Worm (Caenorhabditis elegans) whole organism, young adult: ENCODE results near the gene paqr-1.
A peak's percentile ranks its signal among the peaks of the same experiment; 100 is the strongest.

Experiments used
- B0019.2 ChIP-seq: fragments of 200-800 bp; sonication (Bioruptor generic); conservative IDR thresholded peaks from 2 replicates; pipeline ENCODE4 v1.3.6; 2022; ENCODE audit warnings: missing genetic modification reagents, missing genetic modification characterization, missing compliant biosample characterization
- B0261.1 ChIP-seq: sonication (generic microtip); optimal IDR thresholded peaks from 2 replicates; lab custom pipeline; 2016; ENCODE audit warnings: mild to moderate bottlenecking, missing genetic modification characterization, moderate library complexity, missing compliant biosample characterization
- F22D6.2 ChIP-seq: sonication (generic microtip); optimal IDR thresholded peaks from 2 replicates; lab custom pipeline; 2016; ENCODE audit warnings: mild to moderate bottlenecking, missing genetic modification characterization, missing compliant biosample characterization
- F33H1.4 ChIP-seq: fragments of 200-800 bp; sonication (Bioruptor generic); IDR thresholded peaks from 2 replicates; pipeline ENCODE4 v1.3.6; 2022; ENCODE audit warnings: missing genetic modification reagents, missing genetic modification characterization, missing compliant biosample characterization
- F39B2.1 ChIP-seq: fragments of 200-800 bp; sonication (Bioruptor generic); IDR thresholded peaks from 2 replicates; pipeline ENCODE4 v1.3.6; 2022; ENCODE audit warnings: missing genetic modification reagents, missing genetic modification characterization, missing compliant biosample characterization
- F49E8.2 ChIP-seq: sonication (generic microtip); optimal IDR thresholded peaks from 3 replicates; lab custom pipeline; 2017; ENCODE audit warnings: missing genetic modification characterization, mild to moderate bottlenecking, missing compliant biosample characterization, antibody characterized with exemption, moderate library complexity; ENCODE audit not compliant: insufficient read depth
- Y53G8AR.9 ChIP-seq: fragments of 200-800 bp; sonication (Bioruptor generic); conservative IDR thresholded peaks from 2 replicates; pipeline ENCODE4 v1.3.6; 2022; ENCODE audit warnings: missing genetic modification reagents, missing genetic modification characterization, missing compliant biosample characterization
- Y56A3A.18 ChIP-seq: fragments of 200-800 bp; sonication (Bioruptor generic); IDR thresholded peaks from 2 replicates; pipeline ENCODE4 v1.3.6; 2022; ENCODE audit warnings: missing genetic modification reagents, missing genetic modification characterization, missing compliant biosample characterization
- Y67H2A.10 ChIP-seq: fragments of 200-800 bp; sonication (Bioruptor generic); conservative IDR thresholded peaks from 2 replicates; pipeline ENCODE4 v1.3.6; 2022; ENCODE audit warnings: missing genetic modification reagents, missing genetic modification characterization, missing compliant biosample characterization
- Y79H2A.3 ChIP-seq: fragments of 200-800 bp; sonication (Bioruptor generic); conservative IDR thresholded peaks from 2 replicates; pipeline ENCODE4 v1.3.6; 2022; ENCODE audit warnings: missing genetic modification reagents, missing genetic modification characterization, missing compliant biosample characterization
- akir-1 ChIP-seq: fragments of 200-800 bp; sonication (Bioruptor generic); optimal IDR thresholded peaks from 2 replicates; lab custom pipeline; 2018; ENCODE audit warnings: mild to moderate bottlenecking, missing genetic modification characterization, moderate library complexity, missing compliant biosample characterization
- aptf-2 ChIP-seq: fragments of 200-800 bp; sonication (Bioruptor generic); conservative IDR thresholded peaks from 2 replicates; pipeline ENCODE4 v1.3.6; 2022; ENCODE audit warnings: missing genetic modification reagents, missing genetic modification characterization, missing compliant biosample characterization
- aptf-3 ChIP-seq: fragments of 200-800 bp; sonication (Bioruptor generic); IDR thresholded peaks from 2 replicates; pipeline ENCODE4 v1.3.6; 2022; ENCODE audit warnings: missing genetic modification characterization, missing compliant biosample characterization
- atf-7 ChIP-seq: sonication (generic microtip); optimal IDR thresholded peaks from 2 replicates; lab custom pipeline; 2017; ENCODE audit warnings: mild to moderate bottlenecking, missing genetic modification characterization, missing compliant biosample characterization
- athp-1 ChIP-seq: sonication (generic microtip); optimal IDR thresholded peaks from 2 replicates; lab custom pipeline; 2017; ENCODE audit warnings: mild to moderate bottlenecking, missing genetic modification characterization, missing compliant biosample characterization
- attf-3 ChIP-seq: fragments of 200-800 bp; sonication (Bioruptor generic); conservative IDR thresholded peaks from 2 replicates; pipeline ENCODE4 v1.3.6; 2022; ENCODE audit warnings: missing genetic modification reagents, missing genetic modification characterization, missing compliant biosample characterization
- bed-2 ChIP-seq: fragments of 200-800 bp; sonication (Bioruptor generic); IDR thresholded peaks from 2 replicates; pipeline ENCODE4 v1.3.6; 2022; ENCODE audit warnings: missing genetic modification reagents, missing genetic modification characterization, missing compliant biosample characterization
- cebp-1 ChIP-seq, 2 experiments: fragments of 200-800 bp in 1 of 2; sonication (Bioruptor generic) in 1 of 2; sonication (generic microtip) in 1 of 2; IDR thresholded peaks in 1 of 2; optimal IDR thresholded peaks in 1 of 2; 2 replicates each; pipeline versions ENCODE4 v1.3.6 to Lab custom; 2017 to 2022; ENCODE audit warnings: missing compliant biosample characterization in 2 of 2, missing genetic modification characterization in 2 of 2, mild to moderate bottlenecking in 1 of 2, missing genetic modification reagents in 1 of 2, moderate library complexity in 1 of 2
- ceh-40 ChIP-seq: fragments of 200-800 bp; sonication (Bioruptor generic); IDR thresholded peaks from 2 replicates; pipeline ENCODE4 v1.3.6; 2022; ENCODE audit warnings: missing genetic modification characterization, missing compliant biosample characterization
- ceh-58 ChIP-seq: fragments of 200-800 bp; sonication (Bioruptor generic); IDR thresholded peaks from 2 replicates; pipeline ENCODE4 v1.3.6; 2022; ENCODE audit warnings: missing genetic modification characterization, missing compliant biosample characterization
- dox-1 ChIP-seq: fragments of 200-800 bp; sonication (Bioruptor generic); IDR thresholded peaks from 2 replicates; pipeline ENCODE4 v1.3.6; 2022; ENCODE audit warnings: missing genetic modification reagents, missing genetic modification characterization, missing compliant biosample characterization
- egl-18 ChIP-seq: fragments of 200-800 bp; sonication (Bioruptor generic); IDR thresholded peaks from 2 replicates; pipeline ENCODE4 v1.3.6; 2022; ENCODE audit warnings: missing genetic modification reagents, missing genetic modification characterization, missing compliant biosample characterization
- gei-17 ChIP-seq: fragments of 200-800 bp; sonication (Bioruptor generic); optimal IDR thresholded peaks from 2 replicates; lab custom pipeline; 2018; ENCODE audit warnings: mild to moderate bottlenecking, missing genetic modification characterization, missing compliant biosample characterization
- him-1 ChIP-seq: sonication (generic microtip); optimal IDR thresholded peaks from 2 replicates; lab custom pipeline; 2016; ENCODE audit warnings: missing genotype, missing genetic modification reagents, missing genetic modification characterization, missing compliant biosample characterization
- hrde-1 ChIP-seq: sonication (generic microtip); optimal IDR thresholded peaks from 2 replicates; lab custom pipeline; 2016; ENCODE audit warnings: missing genetic modification characterization, mild to moderate bottlenecking, missing compliant biosample characterization, moderate library complexity, missing genotype, missing genetic modification reagents, borderline replicate concordance
- let-526 ChIP-seq: fragments of 200-800 bp; sonication (Bioruptor generic); IDR thresholded peaks from 2 replicates; pipeline ENCODE4 v1.3.6; 2022; ENCODE audit warnings: missing genetic modification reagents, missing genetic modification characterization, missing compliant biosample characterization
- let-607 ChIP-seq, 2 experiments: fragments of 200-800 bp in 1 of 2; sonication (Bioruptor generic) in 1 of 2; sonication (generic microtip) in 1 of 2; optimal IDR thresholded peaks; 2 replicates each; lab custom pipeline; 2016 to 2018; ENCODE audit warnings: mild to moderate bottlenecking in 2 of 2, missing compliant biosample characterization in 2 of 2, missing genetic modification characterization in 2 of 2, moderate library complexity in 2 of 2, missing genotype in 1 of 2
- madf-3 ChIP-seq: fragments of 200-800 bp; sonication (Bioruptor generic); IDR thresholded peaks from 2 replicates; pipeline ENCODE4 v1.3.6; 2022; ENCODE audit warnings: missing genetic modification reagents, missing genetic modification characterization, missing compliant biosample characterization
- nfya-2 ChIP-seq: fragments of 200-800 bp; sonication (Bioruptor generic); IDR thresholded peaks from 2 replicates; pipeline ENCODE4 v1.3.6; 2022; ENCODE audit warnings: missing genetic modification reagents, missing genetic modification characterization, missing compliant biosample characterization
- nfyb-1 ChIP-seq: fragments of 200-800 bp; sonication (Bioruptor generic); IDR thresholded peaks from 2 replicates; pipeline ENCODE4 v1.3.6; 2022; ENCODE audit warnings: missing genetic modification reagents, missing genetic modification characterization, missing compliant biosample characterization
- nhr-80 ChIP-seq: sonication (generic microtip); optimal IDR thresholded peaks from 2 replicates; lab custom pipeline; 2016; ENCODE audit warnings: missing genetic modification characterization, missing compliant biosample characterization
- pha-4 ChIP-seq: fragments of 150-350 bp; sonication (generic microtip); optimal IDR thresholded peaks from 2 replicates; lab custom pipeline; 2014; ENCODE audit warnings: missing biosample characterization, missing genetic modification reagents, missing genetic modification characterization
- repo-1 ChIP-seq: sonication (generic microtip); optimal IDR thresholded peaks from 2 replicates; lab custom pipeline; 2017; ENCODE audit warnings: mild to moderate bottlenecking, missing genetic modification characterization, missing compliant biosample characterization
- snpc-1.3 ChIP-seq: sonication (generic microtip); optimal IDR thresholded peaks from 2 replicates; lab custom pipeline; 2017; ENCODE audit warnings: missing genetic modification characterization, mild to moderate bottlenecking, missing compliant biosample characterization, antibody characterized with exemption, moderate library complexity, missing genotype, missing genetic modification reagents; ENCODE audit not compliant: insufficient read depth
- snpc-3.4 ChIP-seq: sonication (generic microtip); optimal IDR thresholded peaks from 2 replicates; lab custom pipeline; 2017; ENCODE audit warnings: missing genetic modification characterization, mild to moderate bottlenecking, missing compliant biosample characterization, antibody characterized with exemption, moderate library complexity, missing genotype, missing genetic modification reagents
- snpc-4 ChIP-seq, 5 experiments: fragments of 150-350 bp in 1 of 5; sonication (generic microtip) in 4 of 5; optimal IDR thresholded peaks; 2 replicates each; lab custom pipeline; 2014 to 2018; ENCODE audit warnings: missing genetic modification characterization in 5 of 5, missing biosample characterization in 3 of 5, antibody characterized with exemption in 2 of 5, mild to moderate bottlenecking in 2 of 5, missing compliant biosample characterization in 2 of 5, missing genotype in 2 of 5, moderate library complexity in 2 of 5, missing genetic modification reagents in 1 of 5
- somi-1 ChIP-seq: fragments of 200-800 bp; sonication (Bioruptor generic); optimal IDR thresholded peaks from 2 replicates; lab custom pipeline; 2018; ENCODE audit warnings: mild to moderate bottlenecking, missing genetic modification characterization, missing compliant biosample characterization
- tbp1 ChIP-seq: fragments of 200-800 bp; sonication (Bioruptor generic); optimal IDR thresholded peaks from 2 replicates; lab custom pipeline; 2018; ENCODE audit warnings: mild to moderate bottlenecking, missing genetic modification characterization, missing compliant biosample characterization
- ztf-18 ChIP-seq: sonication (generic microtip); optimal IDR thresholded peaks from 2 replicates; lab custom pipeline; 2016; ENCODE audit warnings: missing genotype, mild to moderate bottlenecking, missing genetic modification characterization, missing compliant biosample characterization
- ztf-22 ChIP-seq: fragments of 200-800 bp; sonication (Bioruptor generic); optimal IDR thresholded peaks from 2 replicates; lab custom pipeline; 2018; ENCODE audit warnings: mild to moderate bottlenecking, missing genetic modification characterization, moderate library complexity, missing compliant biosample characterization
- ztf-26 ChIP-seq: sonication (generic microtip); optimal IDR thresholded peaks from 2 replicates; lab custom pipeline; 2017; ENCODE audit warnings: missing genetic modification characterization, missing compliant biosample characterization
- ztf-3 ChIP-seq: fragments of 200-800 bp; sonication (Bioruptor generic); optimal IDR thresholded peaks from 2 replicates; lab custom pipeline; 2018; ENCODE audit warnings: mild to moderate bottlenecking, missing genetic modification characterization, missing compliant biosample characterization

The paqr-1 gene

ce11 chrIV:6582604-6583003, 27.4 kb upstream of the paqr-1 start, which contains the start of gene odr-8:
odr-8 (minus strand) TSS chrIV:6582704.
- no peak for TF ChIP-seq snpc-3.4 (tag; lab: Kevin White, UChicago)
- TF ChIP-seq snpc-4 (GFP tag; optimal IDR thresholded peaks at IDR 0.05; lab: Kevin White, UChicago) = no peak
- TF ChIP-seq snpc-4 (tag; optimal IDR thresholded peaks at IDR 0.05; lab: Kevin White, UChicago) = peak in 1 of 4 experiments; percentile 50

ce11 chrIV:6581658-6582057, 26.4 kb upstream of the paqr-1 start:
- TF ChIP-seq nfya-2 (no peak), akir-1 (GFP tag; lab: Kevin White, UChicago) (no peak), madf-3 (GFP tag; lab: Robert Waterston, UW) (no peak)

- TF ChIP-seq repo-1 (tag; lab: Kevin White, UChicago) (no peak), pha-4 (tag; lab: Kevin White, UChicago) (no peak), F33H1.4 (no peak), hrde-1 (tag; lab: Kevin White, UChicago) (no peak), ceh-40 (no peak), gei-17 (GFP tag; lab: Kevin White, UChicago) (no peak), Y67H2A.10 (GFP tag; lab: Robert Waterston, UW) (no peak), egl-18 (GFP tag; lab: Robert Waterston, UW) (no peak), bed-2 (GFP tag; lab: Robert Waterston, UW) (no peak), nhr-80 (tag; lab: Kevin White, UChicago) (no peak), F22D6.2 (no peak), somi-1 (no peak), him-1 (tag; lab: Kevin White, UChicago) (no peak), Y53G8AR.9 (no peak), snpc-3.4 (tag; lab: Kevin White, UChicago) (no peak), F49E8.2 (tag; lab: Kevin White, UChicago) (no peak), athp-1 (tag; lab: Kevin White, UChicago) (no peak), nfyb-1 (GFP tag; lab: Robert Waterston, UW) (no peak), aptf-2 (no peak), B0261.1 (no peak)
- TF ChIP-seq, all 124 proteins: peak for 0
Observed at ce11 chrIV:6577914-6578313, 22.7 kb upstream of the paqr-1 start, which contains the start of gene C43G2.3. C43G2.3 (plus strand) TSS chrIV:6578214.

- TF ChIP-seq ztf-22 (GFP tag; lab: Kevin White, UChicago) = no peak
- no peak for TF ChIP-seq nfya-2
- no peak for TF ChIP-seq attf-3 (GFP tag; lab: Robert Waterston, UW)
- TF ChIP-seq ztf-26 (tag; lab: Kevin White, UChicago) = peak; percentile 12
- TF ChIP-seq Y67H2A.10 (GFP tag; lab: Robert Waterston, UW) = no peak
- no peak for TF ChIP-seq let-607 (tag; optimal IDR thresholded peaks at IDR 0.05; lab: Kevin White, UChicago)
- TF ChIP-seq F39B2.1 (GFP tag; lab: Robert Waterston, UW) = no peak
- no peak for TF ChIP-seq Y79H2A.3
- no peak for TF ChIP-seq ztf-18
- no peak for TF ChIP-seq ztf-3 (GFP tag; lab: Kevin White, UChicago)
- no peak for TF ChIP-seq let-526
- no peak for TF ChIP-seq dox-1 (GFP tag; lab: Robert Waterston, UW)
- no peak for TF ChIP-seq aptf-3 (GFP tag; lab: Robert Waterston, UW)
- no peak for TF ChIP-seq atf-7 (tag; lab: Kevin White, UChicago)
- TF ChIP-seq cebp-1 (GFP tag; IDR thresholded peaks at IDR 0.05; lab: Robert Waterston, UW) = no peak
- peak; percentile 61 for TF ChIP-seq cebp-1 (tag; optimal IDR thresholded peaks at IDR 0.05; lab: Kevin White, UChicago)
- TF ChIP-seq egl-18 (GFP tag; lab: Robert Waterston, UW) = no peak
- TF ChIP-seq ceh-58 (GFP tag; lab: Robert Waterston, UW) = no peak
- TF ChIP-seq B0019.2 (GFP tag; lab: Robert Waterston, UW) = no peak
- TF ChIP-seq snpc-1.3 (tag; lab: Kevin White, UChicago) = no peak
- TF ChIP-seq nfyb-1 (GFP tag; lab: Robert Waterston, UW) = no peak
- TF ChIP-seq tbp1 (GFP tag; lab: Kevin White, UChicago) = peak; percentile 16
- TF ChIP-seq Y56A3A.18 (GFP tag; lab: Robert Waterston, UW) = no peak
- no peak for TF ChIP-seq madf-3 (GFP tag; lab: Robert Waterston, UW)
- TF ChIP-seq snpc-3.4 (tag; lab: Kevin White, UChicago) = peak; percentile 35
Observed at ce11 chrIV:6576728-6577101, 21.5 kb upstream of the paqr-1 start.
